Worm (Caenorhabditis elegans) whole organism, young adult: ENCODE data around the gene cyp-13A11.

Experiments
- B0336.3 ChIP-seq: fragments of 200-800 bp; sonication (Bioruptor generic); IDR thresholded peaks from 2 replicates; pipeline ENCODE4 v1.3.6; 2022; ENCODE audit warnings: missing genetic modification characterization, missing compliant biosample characterization
- F37B4.10 ChIP-seq: fragments of 200-800 bp; sonication (Bioruptor generic); IDR thresholded peaks from 2 replicates; pipeline ENCODE4 v1.3.6; 2022; ENCODE audit warnings: missing genetic modification characterization, missing compliant biosample characterization
- F49E8.2 ChIP-seq: sonication (generic microtip); optimal IDR thresholded peaks from 3 replicates; lab custom pipeline; 2017; ENCODE audit warnings: missing genetic modification characterization, mild to moderate bottlenecking, missing compliant biosample characterization, antibody characterized with exemption, moderate library complexity; ENCODE audit not compliant: insufficient read depth
- F57C9.4 ChIP-seq: sonication (generic microtip); optimal IDR thresholded peaks from 2 replicates; lab custom pipeline; 2017; ENCODE audit warnings: mild to moderate bottlenecking, missing genetic modification characterization, missing compliant biosample characterization
- T07F8.4 ChIP-seq: sonication (generic microtip); optimal IDR thresholded peaks from 2 replicates; lab custom pipeline; 2016; ENCODE audit warnings: mild to moderate bottlenecking, missing genetic modification characterization, moderate library complexity, missing compliant biosample characterization
- Y56A3A.18 ChIP-seq: fragments of 200-800 bp; sonication (Bioruptor generic); IDR thresholded peaks from 2 replicates; pipeline ENCODE4 v1.3.6; 2022; ENCODE audit warnings: missing genetic modification reagents, missing genetic modification characterization, missing compliant biosample characterization
- ama-1 ChIP-seq, 3 experiments: fragments of 150-350 bp in 1 of 3; sonication (generic microtip) in 2 of 3; optimal IDR thresholded peaks; 2 replicates each; lab custom pipeline; 2014 to 2018; ENCODE audit warnings: missing biosample characterization in 2 of 3, missing genetic modification characterization in 2 of 3, missing genetic modification reagents in 2 of 3
- aptf-3 ChIP-seq: fragments of 200-800 bp; sonication (Bioruptor generic); IDR thresholded peaks from 2 replicates; pipeline ENCODE4 v1.3.6; 2022; ENCODE audit warnings: missing genetic modification characterization, missing compliant biosample characterization
- atf-7 ChIP-seq: sonication (generic microtip); optimal IDR thresholded peaks from 2 replicates; lab custom pipeline; 2017; ENCODE audit warnings: mild to moderate bottlenecking, missing genetic modification characterization, missing compliant biosample characterization
- athp-1 ChIP-seq: sonication (generic microtip); optimal IDR thresholded peaks from 2 replicates; lab custom pipeline; 2017; ENCODE audit warnings: mild to moderate bottlenecking, missing genetic modification characterization, missing compliant biosample characterization
- ccch-3 ChIP-seq: fragments of 200-800 bp; sonication (Bioruptor generic); optimal IDR thresholded peaks from 2 replicates; lab custom pipeline; 2018; ENCODE audit warnings: mild to moderate bottlenecking, missing genetic modification characterization, missing compliant biosample characterization
- cebp-2 ChIP-seq: fragments of 200-800 bp; sonication (Bioruptor generic); IDR thresholded peaks from 2 replicates; pipeline ENCODE4 v1.3.6; 2022; ENCODE audit warnings: missing genetic modification characterization, missing compliant biosample characterization
- ceh-100 ChIP-seq: fragments of 200-800 bp; sonication (Bioruptor generic); IDR thresholded peaks from 2 replicates; pipeline ENCODE4 v1.3.6; 2022; ENCODE audit warnings: missing genetic modification reagents, missing genetic modification characterization, missing compliant biosample characterization
- ceh-79 ChIP-seq: sonication (generic microtip); optimal IDR thresholded peaks from 2 replicates; lab custom pipeline; 2017; ENCODE audit warnings: mild to moderate bottlenecking, missing genetic modification characterization, missing compliant biosample characterization
- dox-1 ChIP-seq: fragments of 200-800 bp; sonication (Bioruptor generic); IDR thresholded peaks from 2 replicates; pipeline ENCODE4 v1.3.6; 2022; ENCODE audit warnings: missing genetic modification reagents, missing genetic modification characterization, missing compliant biosample characterization
- dpff-1 ChIP-seq: sonication (generic microtip); optimal IDR thresholded peaks from 2 replicates; lab custom pipeline; 2017; ENCODE audit warnings: mild to moderate bottlenecking, missing genetic modification characterization, missing compliant biosample characterization
- egl-18 ChIP-seq: fragments of 200-800 bp; sonication (Bioruptor generic); IDR thresholded peaks from 2 replicates; pipeline ENCODE4 v1.3.6; 2022; ENCODE audit warnings: missing genetic modification reagents, missing genetic modification characterization, missing compliant biosample characterization
- egrh-3 ChIP-seq: fragments of 200-800 bp; sonication (Bioruptor generic); IDR thresholded peaks from 2 replicates; pipeline ENCODE4 v1.3.6; 2022; ENCODE audit warnings: missing genetic modification reagents, missing genetic modification characterization, missing compliant biosample characterization
- ekl-4 ChIP-seq: fragments of 200-800 bp; sonication (Bioruptor generic); IDR thresholded peaks from 2 replicates; pipeline ENCODE4 v1.3.6; 2022; ENCODE audit warnings: missing genetic modification reagents, missing genetic modification characterization, missing compliant biosample characterization
- hlh-12 ChIP-seq: sonication (generic microtip); optimal IDR thresholded peaks from 2 replicates; lab custom pipeline; 2016; ENCODE audit warnings: missing genetic modification characterization, missing compliant biosample characterization
- hlh-26 ChIP-seq: fragments of 200-800 bp; sonication (Bioruptor generic); conservative IDR thresholded peaks from 2 replicates; pipeline ENCODE4 v1.3.6; 2022; ENCODE audit warnings: missing genetic modification reagents, missing genetic modification characterization, missing compliant biosample characterization
- hmg-20 ChIP-seq: fragments of 200-800 bp; sonication (Bioruptor generic); IDR thresholded peaks from 2 replicates; pipeline ENCODE4 v1.3.6; 2022; ENCODE audit warnings: missing genetic modification reagents, missing genetic modification characterization, missing compliant biosample characterization
- hsf-1 ChIP-seq: fragments of 200-800 bp; sonication (Bioruptor generic); IDR thresholded peaks from 2 replicates; pipeline ENCODE4 v1.3.6; 2022; ENCODE audit warnings: missing genetic modification reagents, missing genetic modification characterization, missing compliant biosample characterization
- lin-35 ChIP-seq, 3 experiments: fragments of 150-350 bp in 2 of 3; sonication (generic microtip) in 1 of 3; optimal IDR thresholded peaks; 2 replicates each; lab custom pipeline; 2014 to 2018; ENCODE audit warnings: missing biosample characterization in 3 of 3, missing genetic modification characterization in 3 of 3, missing genetic modification reagents in 3 of 3
- lin-54 ChIP-seq: fragments of 200-800 bp; sonication (Bioruptor generic); optimal IDR thresholded peaks from 2 replicates; lab custom pipeline; 2018; ENCODE audit warnings: mild to moderate bottlenecking, missing genetic modification characterization, missing compliant biosample characterization
- lir-1 ChIP-seq: fragments of 200-800 bp; sonication (Bioruptor generic); conservative IDR thresholded peaks from 2 replicates; pipeline ENCODE4 v1.3.6; 2022; ENCODE audit warnings: missing genetic modification reagents, missing genetic modification characterization, missing compliant biosample characterization
- lsl-1 ChIP-seq: fragments of 200-800 bp; sonication (Bioruptor generic); optimal IDR thresholded peaks from 2 replicates; lab custom pipeline; 2018; ENCODE audit warnings: mild to moderate bottlenecking, missing genetic modification characterization, moderate library complexity, missing compliant biosample characterization
- lsy-27 ChIP-seq: sonication (generic microtip); optimal IDR thresholded peaks from 2 replicates; lab custom pipeline; 2017; ENCODE audit warnings: missing genetic modification characterization, mild to moderate bottlenecking, missing compliant biosample characterization, antibody characterized with exemption, missing genotype, borderline replicate concordance; ENCODE audit not compliant: insufficient read depth
- madf-10 ChIP-seq: sonication (generic microtip); optimal IDR thresholded peaks from 2 replicates; lab custom pipeline; 2016; ENCODE audit warnings: mild to moderate bottlenecking, missing genetic modification characterization, missing compliant biosample characterization
- madf-3 ChIP-seq: fragments of 200-800 bp; sonication (Bioruptor generic); IDR thresholded peaks from 2 replicates; pipeline ENCODE4 v1.3.6; 2022; ENCODE audit warnings: missing genetic modification reagents, missing genetic modification characterization, missing compliant biosample characterization
- mcd-1 ChIP-seq: fragments of 200-800 bp; sonication (Bioruptor generic); IDR thresholded peaks from 2 replicates; pipeline ENCODE4 v1.3.6; 2022; ENCODE audit warnings: missing genetic modification reagents, missing genetic modification characterization, missing compliant biosample characterization
- nfya-1 ChIP-seq: sonication (generic microtip); optimal IDR thresholded peaks from 2 replicates; lab custom pipeline; 2017; ENCODE audit warnings: antibody characterized with exemption, missing compliant biosample characterization, missing genetic modification characterization, borderline replicate concordance; ENCODE audit not compliant: insufficient read depth
- nfyb-1 ChIP-seq: fragments of 200-800 bp; sonication (Bioruptor generic); IDR thresholded peaks from 2 replicates; pipeline ENCODE4 v1.3.6; 2022; ENCODE audit warnings: missing genetic modification reagents, missing genetic modification characterization, missing compliant biosample characterization
- nhr-80 ChIP-seq: sonication (generic microtip); optimal IDR thresholded peaks from 2 replicates; lab custom pipeline; 2016; ENCODE audit warnings: missing genetic modification characterization, missing compliant biosample characterization
- repo-1 ChIP-seq: sonication (generic microtip); optimal IDR thresholded peaks from 2 replicates; lab custom pipeline; 2017; ENCODE audit warnings: mild to moderate bottlenecking, missing genetic modification characterization, missing compliant biosample characterization
- rpc-1 ChIP-seq, 2 experiments: fragments of 150-350 bp in 1 of 2; sonication (generic microtip) in 1 of 2; optimal IDR thresholded peaks; 2 replicates each; lab custom pipeline; 2014 to 2018; ENCODE audit warnings: missing biosample characterization in 1 of 2, missing genetic modification characterization in 1 of 2, missing genetic modification reagents in 1 of 2, missing genotype in 1 of 2
- snpc-1.3 ChIP-seq: sonication (generic microtip); optimal IDR thresholded peaks from 2 replicates; lab custom pipeline; 2017; ENCODE audit warnings: missing genetic modification characterization, mild to moderate bottlenecking, missing compliant biosample characterization, antibody characterized with exemption, moderate library complexity, missing genotype, missing genetic modification reagents; ENCODE audit not compliant: insufficient read depth
- snpc-4 ChIP-seq, 5 experiments: fragments of 150-350 bp in 1 of 5; sonication (generic microtip) in 4 of 5; optimal IDR thresholded peaks; 2 replicates each; lab custom pipeline; 2014 to 2018; ENCODE audit warnings: missing genetic modification characterization in 5 of 5, missing biosample characterization in 3 of 5, antibody characterized with exemption in 2 of 5, mild to moderate bottlenecking in 2 of 5, missing compliant biosample characterization in 2 of 5, missing genotype in 2 of 5, moderate library complexity in 2 of 5, missing genetic modification reagents in 1 of 5
- sptf-2 ChIP-seq: fragments of 200-800 bp; sonication (Bioruptor generic); optimal IDR thresholded peaks from 2 replicates; lab custom pipeline; 2018; ENCODE audit warnings: mild to moderate bottlenecking, missing genetic modification characterization, missing compliant biosample characterization
- tbp1 ChIP-seq: fragments of 200-800 bp; sonication (Bioruptor generic); optimal IDR thresholded peaks from 2 replicates; lab custom pipeline; 2018; ENCODE audit warnings: mild to moderate bottlenecking, missing genetic modification characterization, missing compliant biosample characterization
- tlf-1 ChIP-seq: fragments of 200-800 bp; sonication (Bioruptor generic); optimal IDR thresholded peaks from 2 replicates; lab custom pipeline; 2018; ENCODE audit warnings: mild to moderate bottlenecking, missing genetic modification characterization, missing compliant biosample characterization
- zfh-2 ChIP-seq: fragments of 200-800 bp; sonication (Bioruptor generic); conservative IDR thresholded peaks from 2 replicates; pipeline ENCODE4 v1.3.6; 2022; ENCODE audit warnings: missing genetic modification reagents, missing genetic modification characterization, missing compliant biosample characterization
- zim-3 ChIP-seq: sonication (generic microtip); optimal IDR thresholded peaks from 2 replicates; lab custom pipeline; 2017; ENCODE audit warnings: mild to moderate bottlenecking, missing genetic modification characterization, moderate library complexity, missing compliant biosample characterization
- ztf-22 ChIP-seq: fragments of 200-800 bp; sonication (Bioruptor generic); optimal IDR thresholded peaks from 2 replicates; lab custom pipeline; 2018; ENCODE audit warnings: mild to moderate bottlenecking, missing genetic modification characterization, moderate library complexity, missing compliant biosample characterization
- ztf-28 ChIP-seq: fragments of 200-800 bp; sonication (Bioruptor generic); IDR thresholded peaks from 2 replicates; pipeline ENCODE4 v1.3.6; 2022; ENCODE audit warnings: missing genetic modification reagents, missing genetic modification characterization, missing compliant biosample characterization

The cyp-13A11 gene

DNA sequence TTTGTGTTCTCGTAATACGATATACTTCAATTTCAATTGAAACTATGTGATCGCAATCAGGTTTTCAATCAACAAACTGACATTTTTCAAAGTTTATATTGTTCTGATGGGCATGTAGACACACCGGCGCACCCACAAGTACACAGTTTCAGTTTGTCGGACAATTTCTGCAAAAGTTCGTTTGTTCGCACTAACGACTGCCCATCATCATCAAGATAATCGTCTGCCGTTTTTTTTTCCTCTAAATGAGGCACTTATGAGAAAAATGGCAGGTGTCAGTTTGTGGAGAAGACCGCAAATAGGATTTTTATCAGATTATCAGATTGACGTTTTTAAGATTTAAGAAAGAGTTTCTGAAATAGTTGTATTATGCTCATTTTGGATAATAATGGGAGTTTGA, 46.0 kb downstream of the cyp-13A11 start (continued):
- TF ChIP-seq ekl-4 (GFP tag; lab: Robert Waterston, UW) (peak; percentile 40; the same call in 1 of the 2 replicates), hlh-26 (GFP tag; lab: Robert Waterston, UW) (no peak), madf-10 (peak; percentile 25), ztf-22 (no peak), B0336.3 (GFP tag; lab: Robert Waterston, UW) (0 out of 2 replicates have a peak, but pooled peaks have one; percentile 31), cebp-2 (GFP tag; lab: Robert Waterston, UW) (no peak), atf-7 (tag; lab: Kevin White, UChicago) (peak; percentile 26), madf-3 (GFP tag; lab: Robert Waterston, UW) (no peak), repo-1 (tag; lab: Kevin White, UChicago) (no peak), sptf-2 (GFP tag; lab: Kevin White, UChicago) (no peak), snpc-1.3 (no peak), tbp1 (GFP tag; lab: Kevin White, UChicago) (peak; percentile 10), snpc-4 (GFP tag; optimal IDR thresholded peaks at IDR 0.05; lab: Kevin White, UChicago) (no peak), snpc-4 (tag; optimal IDR thresholded peaks at IDR 0.05; lab: Kevin White, UChicago) (peak in 1 of 4 experiments; percentile 29), zim-3 (no peak), lsl-1 (GFP tag; lab: Kevin White, UChicago) (no peak), F49E8.2 (tag; lab: Kevin White, UChicago) (no peak), hsf-1 (GFP tag; lab: Robert Waterston, UW) (no peak), dpff-1 (tag; lab: Kevin White, UChicago) (no peak), ceh-79 (no peak), lir-1 (no peak), hlh-12 (tag; lab: Kevin White, UChicago) (no peak), ccch-3 (no peak), egl-18 (GFP tag; lab: Robert Waterston, UW) (no peak), F37B4.10 (GFP tag; lab: Robert Waterston, UW) (no peak), ceh-100 (GFP tag; lab: Robert Waterston, UW) (no peak), lin-54 (GFP tag; lab: Kevin White, UChicago) (peak; percentile 31), dox-1 (GFP tag; lab: Robert Waterston, UW) (peak; percentile 48; the same call in 1 of the 2 replicates), rpc-1 (optimal IDR thresholded peaks at IDR 0.05; lab: Kevin White, UChicago) (no peak), rpc-1 (tag; optimal IDR thresholded peaks at IDR 0.05; lab: Kevin White, UChicago) (no peak), mcd-1 (GFP tag; lab: Robert Waterston, UW) (0 out of 2 replicates have a peak, but pooled peaks have one; percentile 20)

DNA sequence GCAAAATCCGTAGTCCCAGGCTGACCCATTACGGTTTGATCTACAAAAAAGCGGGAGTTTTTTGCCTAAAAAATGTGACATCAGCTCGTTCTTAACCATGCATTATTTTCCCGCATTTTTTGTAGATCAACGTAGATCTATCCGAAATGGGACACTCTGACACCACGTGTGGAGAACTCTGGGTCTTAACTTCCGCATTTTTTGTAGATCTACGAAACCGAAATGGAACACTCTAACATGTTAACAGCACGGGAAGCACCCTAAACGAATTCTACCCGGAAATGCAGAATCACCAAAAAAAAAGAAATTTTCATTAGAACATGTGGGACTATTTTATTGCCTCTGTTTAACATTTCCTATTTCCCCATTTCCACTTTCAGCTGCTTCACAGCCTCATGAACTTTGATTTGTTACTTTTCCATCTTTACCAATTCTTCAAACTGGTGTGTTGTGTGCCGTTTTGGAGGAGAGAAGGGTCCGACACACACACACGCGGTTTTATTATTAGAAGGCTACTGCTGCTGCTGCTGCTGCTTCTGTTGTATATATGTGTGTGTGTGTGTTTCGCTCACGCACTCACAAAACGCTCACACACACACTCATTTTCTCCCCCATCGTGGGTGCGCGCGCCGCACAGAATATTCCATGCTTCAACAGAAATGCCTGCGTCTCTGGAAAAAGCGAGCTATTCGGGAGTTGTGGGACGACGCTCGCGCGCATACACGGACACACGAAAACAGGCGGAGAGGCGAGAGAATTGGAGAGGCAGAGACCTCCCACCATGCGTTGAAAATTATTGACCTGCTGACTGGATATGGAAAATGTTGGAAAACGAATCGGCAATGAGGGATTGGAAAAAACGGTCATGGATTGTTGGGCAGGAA, 47.3 kb downstream of the cyp-13A11 start:
- TF ChIP-seq lin-35 (GFP tag; optimal IDR thresholded peaks at IDR 0.05; lab: Kevin White, UChicago): peak in 1 of 3 experiments; percentile 61
- TF ChIP-seq aptf-3 (GFP tag; lab: Robert Waterston, UW): no peak
- no peak for TF ChIP-seq cebp-2 (GFP tag; lab: Robert Waterston, UW)
- no peak for TF ChIP-seq lsy-27
- peak; percentile 81 for TF ChIP-seq nhr-80 (tag; lab: Kevin White, UChicago)
- 0 out of 2 replicates have a peak, but pooled peaks have one; percentile 37 for TF ChIP-seq madf-3 (GFP tag; lab: Robert Waterston, UW)
- TF ChIP-seq tlf-1 (GFP tag; lab: Kevin White, UChicago): no peak
- TF ChIP-seq nfyb-1 (GFP tag; lab: Robert Waterston, UW): peak; percentile 83; the same call in 1 of the 2 replicates
- TF ChIP-seq Y56A3A.18 (GFP tag; lab: Robert Waterston, UW): 0 out of 2 replicates have a peak, but pooled peaks have one; percentile 41
- peak; percentile 95 for TF ChIP-seq zfh-2 (GFP tag; lab: Robert Waterston, UW)
- TF ChIP-seq egrh-3: peak; percentile 55
- no peak for TF ChIP-seq ztf-28 (GFP tag; lab: Robert Waterston, UW)
- no peak for TF ChIP-seq nfya-1
- no peak for TF ChIP-seq hmg-20 (GFP tag; lab: Robert Waterston, UW)
- TF ChIP-seq ama-1 (optimal IDR thresholded peaks at IDR 0.05; lab: Kevin White, UChicago): no peak
- TF ChIP-seq ama-1 (GFP tag; optimal IDR thresholded peaks at IDR 0.05; lab: Kevin White, UChicago): peak in 1 of 2 experiments; percentile 43
- no peak for TF ChIP-seq F57C9.4
- TF ChIP-seq T07F8.4 (tag; lab: Kevin White, UChicago): peak; percentile 28
- TF ChIP-seq athp-1: no peak
